Worm (Caenorhabditis elegans) whole organism, L4/young adult: ENCODE results near the gene nduv-3.

Experiments
- dao-5 ChIP-seq: sonication (generic microtip); optimal IDR thresholded peaks from 2 replicates; lab custom pipeline; 2016; ENCODE audit warnings: missing genotype, missing genetic modification characterization, moderate library complexity, missing compliant biosample characterization
- him-1 ChIP-seq: sonication (generic microtip); optimal IDR thresholded peaks from 2 replicates; lab custom pipeline; 2016; ENCODE audit warnings: missing genotype, missing genetic modification reagents, missing genetic modification characterization, missing compliant biosample characterization

DNA sequence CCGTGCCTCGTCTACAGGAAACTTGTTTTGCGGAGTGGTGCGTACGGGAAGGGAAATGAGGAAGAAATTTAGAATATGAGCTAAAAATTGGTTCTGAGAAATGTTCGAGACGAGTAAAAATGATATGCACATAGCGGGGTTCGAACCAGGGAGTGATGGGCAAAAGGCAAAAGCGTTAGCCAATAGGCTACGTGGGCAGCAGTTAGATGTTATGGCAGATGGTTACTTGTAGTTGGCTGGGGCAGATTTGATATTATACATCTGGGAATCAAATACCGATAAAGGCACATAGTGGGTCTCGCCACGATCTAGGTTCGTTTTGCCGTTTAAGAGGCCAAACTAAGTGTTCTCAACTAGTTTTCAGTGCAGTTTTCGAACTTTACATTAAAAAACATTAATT lies 16.2 kb downstream of the nduv-3 start:
- TF ChIP-seq him-1 (tag; lab: Kevin White, UChicago) (no peak), dao-5 (no peak)
